Fruit fly (Drosophila melanogaster) whole organism, prepupa: ENCODE data around the gene Uba5.

Experiments used
- CG10669 ChIP-seq: fragments of 200-800 bp; sonication (Bioruptor generic); optimal IDR thresholded peaks from 3 replicates; lab custom pipeline; 2018; ENCODE audit warnings: missing biosample characterization, mild to moderate bottlenecking, missing genetic modification characterization, moderate library complexity
- CG11294 ChIP-seq: fragments of 200-800 bp; sonication (Bioruptor generic); IDR thresholded peaks from 2 replicates; pipeline ENCODE4 v1.3.6; 2022; ENCODE audit warnings: missing biosample characterization, missing genetic modification characterization
- CG11762 ChIP-seq: fragments of 200-800 bp; sonication (Bioruptor generic); optimal IDR thresholded peaks from 3 replicates; lab custom pipeline; 2016; ENCODE audit warnings: missing biosample characterization, missing genetic modification characterization; ENCODE audit not compliant: insufficient read depth
- CG15336 ChIP-seq: fragments of 200-800 bp; sonication (Bioruptor generic); IDR thresholded peaks from 2 replicates; pipeline ENCODE4 v1.3.6; 2022; ENCODE audit warnings: missing biosample characterization, missing genetic modification characterization
- CG3032 ChIP-seq: fragments of 200-800 bp; optimal IDR thresholded peaks from 2 replicates; lab custom pipeline; 2019; ENCODE audit warnings: missing biosample characterization, mild to moderate bottlenecking, missing genetic modification characterization, moderate library complexity
- CG31627 ChIP-seq: fragments of 200-800 bp; sonication (Bioruptor generic); optimal IDR thresholded peaks from 3 replicates; lab custom pipeline; 2016; ENCODE audit warnings: missing biosample characterization, missing genetic modification characterization
- CG32006 ChIP-seq: fragments of 200-800 bp; sonication (Bioruptor generic); optimal IDR thresholded peaks from 3 replicates; lab custom pipeline; 2017; ENCODE audit warnings: missing biosample characterization, mild to moderate bottlenecking, missing genetic modification characterization
- CG3919 ChIP-seq: fragments of 200-800 bp; sonication (Bioruptor generic); optimal IDR thresholded peaks from 3 replicates; lab custom pipeline; 2016; ENCODE audit warnings: missing biosample characterization, missing genetic modification characterization
- CG4318 ChIP-seq: fragments of 200-800 bp; sonication (Bioruptor generic); optimal IDR thresholded peaks from 3 replicates; lab custom pipeline; 2017; ENCODE audit warnings: missing biosample characterization, mild to moderate bottlenecking, missing genetic modification characterization
- CG6276 ChIP-seq: fragments of 200-800 bp; sonication (Bioruptor generic); optimal IDR thresholded peaks from 2 replicates; lab custom pipeline; 2017; ENCODE audit warnings: missing biosample characterization, mild to moderate bottlenecking, missing genetic modification characterization
- CG6808 ChIP-seq: fragments of 200-800 bp; sonication (Bioruptor generic); optimal IDR thresholded peaks from 3 replicates; lab custom pipeline; 2017; ENCODE audit warnings: missing biosample characterization, missing genetic modification characterization, mild to moderate bottlenecking, moderate library complexity, missing genetic modification reagents
- CG6854 ChIP-seq: fragments of 200-800 bp; sonication (Bioruptor generic); optimal IDR thresholded peaks from 2 replicates; lab custom pipeline; 2017; ENCODE audit warnings: missing biosample characterization, mild to moderate bottlenecking, missing genetic modification characterization
- CG7368 ChIP-seq: fragments of 200-800 bp; sonication (Bioruptor generic); optimal IDR thresholded peaks from 3 replicates; lab custom pipeline; 2016; ENCODE audit warnings: missing biosample characterization, missing genetic modification characterization
- CG8119 ChIP-seq: fragments of 200-800 bp; sonication (Bioruptor generic); IDR thresholded peaks from 3 replicates; pipeline ENCODE4 v1.3.6; 2022; ENCODE audit warnings: missing biosample characterization, missing genetic modification characterization
- CG8319 ChIP-seq: fragments of 200-800 bp; sonication (Bioruptor generic); optimal IDR thresholded peaks from 3 replicates; lab custom pipeline; 2016; ENCODE audit warnings: missing biosample characterization, missing genetic modification characterization
- CG8632 ChIP-seq: fragments of 200-800 bp; sonication (Bioruptor generic); optimal IDR thresholded peaks from 3 replicates; lab custom pipeline; 2016; ENCODE audit warnings: missing biosample characterization, missing genetic modification characterization
- CG9139 ChIP-seq: fragments of 200-800 bp; sonication (Bioruptor generic); optimal IDR thresholded peaks from 3 replicates; lab custom pipeline; 2017; ENCODE audit warnings: missing biosample characterization, mild to moderate bottlenecking, missing genetic modification characterization
- Eip75B ChIP-seq: fragments of 200-800 bp; sonication (Bioruptor generic); optimal IDR thresholded peaks from 3 replicates; lab custom pipeline; 2016; ENCODE audit warnings: missing biosample characterization, missing genetic modification characterization
- Eip78C ChIP-seq: fragments of 200-800 bp; sonication (Bioruptor generic); peaks from one replicate; lab custom pipeline; 2016; ENCODE audit warnings: missing biosample characterization, missing genetic modification characterization
- Eip93F ChIP-seq: fragments of 200-800 bp; sonication (Bioruptor generic); optimal IDR thresholded peaks from 2 replicates; lab custom pipeline; 2016; ENCODE audit warnings: missing biosample characterization, mild to moderate bottlenecking, missing genetic modification characterization
- Ets21C ChIP-seq: fragments of 200-800 bp; sonication (Bioruptor generic); optimal IDR thresholded peaks from 3 replicates; lab custom pipeline; 2016; ENCODE audit warnings: missing biosample characterization, missing genetic modification characterization
- Gug ChIP-seq: fragments of 200-800 bp; sonication (Bioruptor generic); IDR thresholded peaks from 2 replicates; pipeline ENCODE4 v1.3.6; 2022; ENCODE audit warnings: missing biosample characterization, missing genetic modification characterization
- Hr38 ChIP-seq: sonication (Bioruptor generic); optimal IDR thresholded peaks from 2 replicates; lab custom pipeline; 2016; ENCODE audit warnings: missing biosample characterization, missing genetic modification characterization
- Hr39 ChIP-seq: fragments of 200-800 bp; sonication (Bioruptor generic); optimal IDR thresholded peaks from 2 replicates; lab custom pipeline; 2016; ENCODE audit warnings: missing biosample characterization, missing genetic modification characterization
- Hr4 ChIP-seq: fragments of 200-800 bp; sonication (Bioruptor generic); optimal IDR thresholded peaks from 3 replicates; lab custom pipeline; 2016; ENCODE audit warnings: missing biosample characterization, missing genetic modification characterization
- Lpt ChIP-seq: fragments of 200-800 bp; sonication (Bioruptor generic); optimal IDR thresholded peaks from 3 replicates; lab custom pipeline; 2016; ENCODE audit warnings: missing biosample characterization, missing genetic modification characterization
- Met ChIP-seq: fragments of 200-800 bp; sonication (Bioruptor generic); optimal IDR thresholded peaks from 3 replicates; lab custom pipeline; 2016; ENCODE audit warnings: missing biosample characterization, missing genetic modification characterization
- OdsH ChIP-seq: fragments of 200-800 bp; sonication (Bioruptor generic); optimal IDR thresholded peaks from 3 replicates; lab custom pipeline; 2016; ENCODE audit warnings: missing biosample characterization, missing genetic modification characterization
- Smox ChIP-seq: fragments of 200-800 bp; sonication (Bioruptor generic); optimal IDR thresholded peaks from 3 replicates; lab custom pipeline; 2016; ENCODE audit warnings: missing biosample characterization, missing genetic modification characterization
- Sox102F ChIP-seq: fragments of 200-800 bp; sonication (Bioruptor generic); optimal IDR thresholded peaks from 2 replicates; lab custom pipeline; 2016; ENCODE audit warnings: missing biosample characterization, mild to moderate bottlenecking, missing genetic modification characterization
- Sox14 ChIP-seq: fragments of 200-800 bp; sonication (Bioruptor generic); optimal IDR thresholded peaks from 3 replicates; lab custom pipeline; 2016; ENCODE audit warnings: missing biosample characterization, missing genetic modification characterization
- Sox15 ChIP-seq: fragments of 200-800 bp; sonication (Bioruptor generic); optimal IDR thresholded peaks from 3 replicates; lab custom pipeline; 2016; ENCODE audit warnings: missing biosample characterization, missing genetic modification characterization
- acj6 ChIP-seq: fragments of 200-800 bp; sonication (Bioruptor generic); optimal IDR thresholded peaks from 3 replicates; lab custom pipeline; 2016; ENCODE audit warnings: missing biosample characterization, missing genetic modification characterization
- cyc ChIP-seq: fragments of 200-800 bp; sonication (Bioruptor generic); optimal IDR thresholded peaks from 3 replicates; lab custom pipeline; 2016; ENCODE audit warnings: missing biosample characterization, missing genetic modification characterization
- dac ChIP-seq: fragments of 200-800 bp; sonication (Bioruptor generic); optimal IDR thresholded peaks from 2 replicates; lab custom pipeline; 2017; ENCODE audit warnings: missing biosample characterization, mild to moderate bottlenecking, missing genetic modification characterization
- esn ChIP-seq: fragments of 200-800 bp; sonication (Bioruptor generic); optimal IDR thresholded peaks from 2 replicates; lab custom pipeline; 2016; ENCODE audit warnings: missing biosample characterization, mild to moderate bottlenecking, missing genetic modification characterization, moderate library complexity
- fd59A ChIP-seq: fragments of 200-800 bp; sonication (Bioruptor generic); optimal IDR thresholded peaks from 2 replicates; lab custom pipeline; 2017; ENCODE audit warnings: missing biosample characterization, mild to moderate bottlenecking, missing genetic modification characterization, missing genetic modification reagents
- fd85E ChIP-seq: fragments of 200-800 bp; sonication (Bioruptor generic); optimal IDR thresholded peaks from 3 replicates; lab custom pipeline; 2016; ENCODE audit warnings: missing biosample characterization, missing genetic modification characterization
- fkh ChIP-seq: fragments of 200-800 bp; sonication (Bioruptor generic); optimal IDR thresholded peaks from 3 replicates; lab custom pipeline; 2017; ENCODE audit warnings: missing biosample characterization, mild to moderate bottlenecking, missing genetic modification characterization, moderate library complexity
- net ChIP-seq: fragments of 200-800 bp; sonication (Bioruptor generic); optimal IDR thresholded peaks from 3 replicates; lab custom pipeline; 2016; ENCODE audit warnings: missing biosample characterization, missing genetic modification characterization
- pdm3 ChIP-seq: fragments of 200-800 bp; sonication (Bioruptor generic); optimal IDR thresholded peaks from 3 replicates; lab custom pipeline; 2016; ENCODE audit warnings: missing biosample characterization, missing genetic modification characterization
- salr ChIP-seq, 2 experiments: fragments of 200-800 bp; sonication (Bioruptor generic); optimal IDR thresholded peaks; 3 replicates each; lab custom pipeline; 2016 to 2018; ENCODE audit warnings: missing biosample characterization in 2 of 2, missing genetic modification characterization in 2 of 2, mild to moderate bottlenecking in 1 of 2
- spab ChIP-seq: fragments of 200-800 bp; sonication (Bioruptor generic); optimal IDR thresholded peaks from 2 replicates; lab custom pipeline; 2017; ENCODE audit warnings: missing biosample characterization, mild to moderate bottlenecking, missing genetic modification characterization, missing genetic modification reagents
- ss ChIP-seq, 2 experiments: fragments of 200-800 bp; sonication (Bioruptor generic); optimal IDR thresholded peaks; 2 replicates in 1 of 2; 3 replicates in 1 of 2; lab custom pipeline; 2017 to 2018; ENCODE audit warnings: mild to moderate bottlenecking in 2 of 2, missing biosample characterization in 2 of 2, missing genetic modification characterization in 2 of 2, moderate library complexity in 1 of 2
- svp ChIP-seq: fragments of 200-800 bp; sonication (Bioruptor generic); peaks from one replicate; lab custom pipeline; 2016; ENCODE audit warnings: missing biosample characterization, missing genetic modification characterization
- topi ChIP-seq: fragments of 200-800 bp; sonication (Bioruptor generic); optimal IDR thresholded peaks from 3 replicates; lab custom pipeline; 2016; ENCODE audit warnings: missing biosample characterization, missing genetic modification characterization
- vri ChIP-seq: fragments of 200-800 bp; sonication (Bioruptor generic); optimal IDR thresholded peaks from 3 replicates; lab custom pipeline; 2016; ENCODE audit warnings: missing biosample characterization, mild to moderate bottlenecking, missing genetic modification characterization

Gene Uba5

DNA sequence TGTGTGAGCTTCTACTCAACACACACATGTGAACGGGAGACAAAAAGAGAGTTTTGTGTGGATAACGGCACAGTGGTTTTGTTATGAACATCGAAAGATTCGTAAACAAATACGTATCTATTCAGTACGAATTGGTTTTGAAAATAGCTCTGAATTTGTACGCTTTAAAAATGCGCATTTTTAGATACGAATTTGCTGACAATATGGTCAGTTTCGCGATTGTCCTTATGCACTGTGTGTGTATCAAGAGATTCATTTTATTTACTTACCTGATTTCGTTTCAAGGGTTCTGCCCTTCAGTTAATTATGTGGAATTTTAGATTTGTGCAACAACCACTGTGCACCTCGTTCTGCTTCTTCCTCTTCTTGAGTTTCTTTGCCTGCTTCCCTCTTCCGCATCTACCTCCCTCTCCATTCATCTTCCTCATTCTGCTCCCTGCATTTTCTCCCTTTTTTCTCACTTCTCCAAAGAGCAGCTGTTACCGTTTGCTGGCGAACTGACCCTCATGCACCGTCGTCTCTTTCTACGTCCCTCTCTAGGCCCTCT, 11.5 kb downstream of the Uba5 start (continued):
- TF ChIP-seq Smox (GFP tag; lab: Kevin White, UChicago) (peak; percentile 95), topi (GFP tag; lab: Kevin White, UChicago) (peak; percentile 97), Sox15 (GFP tag; lab: Kevin White, UChicago) (peak; percentile 95), Sox102F (peak; percentile 96), CG11762 (GFP tag; lab: Kevin White, UChicago) (peak; percentile 91), pdm3 (GFP tag; lab: Kevin White, UChicago) (peak; percentile 95), CG6808 (GFP tag; lab: Kevin White, UChicago) (peak; percentile 95), Eip75B (GFP tag; lab: Kevin White, UChicago) (peak; percentile 96), Gug (peak; percentile 68), fd85E (GFP tag; lab: Kevin White, UChicago) (peak; percentile 82), Eip78C (peak; percentile 98), salr (GFP tag; optimal IDR thresholded peaks at IDR 0.05; lab: Kevin White, UChicago) (peak; percentile 91 to 92), vri (GFP tag; lab: Kevin White, UChicago) (peak; percentile 88), Hr38 (GFP tag; lab: Kevin White, UChicago) (no peak), Hr4 (GFP tag; lab: Kevin White, UChicago) (peak; percentile 76), CG32006 (GFP tag; lab: Kevin White, UChicago) (peak; percentile 92), esn (GFP tag; lab: Kevin White, UChicago) (peak; percentile 96), dac (GFP tag; lab: Kevin White, UChicago) (peak; percentile 77), CG11294 (0 out of 2 replicates have a peak, but pooled peaks have one; percentile 35), cyc (GFP tag; lab: Kevin White, UChicago) (peak; percentile 94), Hr39 (GFP tag; lab: Kevin White, UChicago) (peak; percentile 96), CG7368 (GFP tag; lab: Kevin White, UChicago) (peak; percentile 94), CG6854 (GFP tag; lab: Kevin White, UChicago) (peak; percentile 88), fkh (peak; percentile 50), fd59A (GFP tag; lab: Kevin White, UChicago) (peak; percentile 95), CG3919 (GFP tag; lab: Kevin White, UChicago) (peak; percentile 95), CG8119 (GFP tag; lab: Robert Waterston, UW) (peak; percentile 88), CG8632 (peak; percentile 94), CG15336 (GFP tag; lab: Robert Waterston, UW) (peak; percentile 86), CG6276 (GFP tag; lab: Kevin White, UChicago) (peak; percentile 75), Met (GFP tag; lab: Kevin White, UChicago) (peak; percentile 97), Sox14 (GFP tag; lab: Kevin White, UChicago) (peak; percentile 97), CG4318 (GFP tag; lab: Kevin White, UChicago) (peak; percentile 81), spab (GFP tag; lab: Kevin White, UChicago) (peak; percentile 92)

DNA sequence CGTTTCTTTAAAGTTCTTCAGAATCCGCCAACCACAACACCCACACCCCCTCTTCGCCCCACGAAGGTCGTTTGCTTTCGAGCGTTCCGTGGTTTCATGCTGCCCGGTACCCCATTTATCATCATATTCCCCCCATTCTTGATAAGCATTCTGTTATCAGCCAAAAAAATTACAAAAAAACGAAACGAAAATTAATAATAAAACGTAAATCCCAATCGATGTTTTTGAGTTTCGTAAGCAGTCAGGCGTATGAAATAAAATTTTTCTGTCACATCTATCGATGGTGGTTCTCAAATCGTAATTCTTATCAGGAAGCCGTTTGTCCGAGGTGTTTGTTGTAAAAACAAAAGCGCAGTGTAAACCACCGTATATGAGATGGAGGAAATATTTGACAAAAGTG, 12.2 kb downstream of the Uba5 start:
- TF ChIP-seq vri (GFP tag; lab: Kevin White, UChicago), result peak; percentile 80
- no peak for TF ChIP-seq Ets21C (GFP tag; lab: Kevin White, UChicago)
- TF ChIP-seq CG31627 (GFP tag; lab: Kevin White, UChicago), result no peak
- TF ChIP-seq CG4318 (GFP tag; lab: Kevin White, UChicago), result no peak
- TF ChIP-seq acj6, result no peak

DNA sequence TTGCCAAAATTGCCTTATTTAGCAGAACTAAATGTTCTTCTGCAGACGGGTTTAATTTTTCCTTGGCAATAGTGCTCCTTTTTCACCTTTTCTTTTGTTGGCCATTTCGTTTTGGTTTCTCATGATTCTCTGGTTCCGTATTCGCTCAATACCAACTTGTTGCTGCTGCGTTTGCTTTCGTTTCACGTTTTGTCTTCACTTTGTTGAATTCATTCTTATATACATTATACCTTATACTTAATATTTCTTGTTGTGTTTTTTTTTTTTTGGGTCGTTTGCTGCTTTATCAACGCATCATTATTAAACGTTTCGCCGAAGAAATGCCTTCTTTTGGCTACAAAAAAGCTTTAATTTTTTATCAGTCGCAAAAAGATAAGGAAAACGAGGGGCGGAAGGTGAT, 12.9 kb downstream of the Uba5 start:
- TF ChIP-seq CG8119 (GFP tag; lab: Robert Waterston, UW) (no peak), net (GFP tag; lab: Kevin White, UChicago) (no peak), CG10669 (GFP tag; lab: Kevin White, UChicago) (no peak), ss (GFP tag; optimal IDR thresholded peaks at IDR 0.05; lab: Kevin White, UChicago) (no peak), CG8319 (GFP tag; lab: Kevin White, UChicago) (no peak), Lpt (GFP tag; lab: Kevin White, UChicago) (no peak), CG9139 (GFP tag; lab: Kevin White, UChicago) (no peak), svp (GFP tag; lab: Kevin White, UChicago) (peak; percentile 55), CG3032 (tag; lab: Kevin White, UChicago) (no peak), vri (GFP tag; lab: Kevin White, UChicago) (peak; percentile 40), Hr39 (GFP tag; lab: Kevin White, UChicago) (no peak), Eip93F (peak; percentile 49), OdsH (no peak), CG11762 (GFP tag; lab: Kevin White, UChicago) (no peak)
